Worm (Caenorhabditis elegans): ENCODE measurements around the gene F10G7.10.

ce11 chrII:4762574-4763285 lies 36.7 kb upstream of the F10G7.10 start, which contains the start of gene F26G1.2:
- TF ChIP-seq him-1 (tag; optimal IDR thresholded peaks at IDR 0.05): no peak
- no peak for TF ChIP-seq W03F9.2 (tag; optimal IDR thresholded peaks at IDR 0.05)
- TF ChIP-seq dao-5 (tag; optimal IDR thresholded peaks at IDR 0.05): no peak
